Worm (Caenorhabditis elegans) whole organism, late embryonic: Measurements from ENCODE around the gene fbxa-169.

ENCODE experiments used
- K02D7.2 ChIP-seq: sonication (generic microtip); optimal IDR thresholded peaks from 2 replicates; lab custom pipeline; 2017; ENCODE audit warnings: mild to moderate bottlenecking, missing genetic modification characterization, missing compliant biosample characterization
- T23F11.4 ChIP-seq: fragments of 200-800 bp; sonication (Bioruptor generic); optimal IDR thresholded peaks from 2 replicates; lab custom pipeline; 2018; ENCODE audit warnings: mild to moderate bottlenecking, missing genetic modification characterization, missing compliant biosample characterization
- ahr-1 ChIP-seq: sonication (generic microtip); optimal IDR thresholded peaks from 2 replicates; lab custom pipeline; 2016; ENCODE audit warnings: missing genetic modification characterization, missing compliant biosample characterization
- ama-1 ChIP-seq: fragments of 150-350 bp; optimal IDR thresholded peaks from 2 replicates; lab custom pipeline; 2014
- ceh-2 ChIP-seq: sonication (generic microtip); optimal IDR thresholded peaks from 2 replicates; lab custom pipeline; 2016; ENCODE audit warnings: missing genotype, missing genetic modification characterization, missing compliant biosample characterization
- ceh-24 ChIP-seq: sonication (generic microtip); optimal IDR thresholded peaks from 2 replicates; lab custom pipeline; 2016; ENCODE audit warnings: mild to moderate bottlenecking, missing genetic modification characterization, missing compliant biosample characterization
- ceh-6 ChIP-seq: fragments of 200-800 bp; sonication (Bioruptor generic); optimal IDR thresholded peaks from 2 replicates; lab custom pipeline; 2018; ENCODE audit warnings: mild to moderate bottlenecking, missing genetic modification characterization, missing compliant biosample characterization
- che-1 ChIP-seq: sonication (generic microtip); optimal IDR thresholded peaks from 2 replicates; lab custom pipeline; 2016; ENCODE audit warnings: mild to moderate bottlenecking, missing genetic modification characterization, missing compliant biosample characterization
- dmd-4 ChIP-seq: sonication (generic microtip); optimal IDR thresholded peaks from 2 replicates; lab custom pipeline; 2016; ENCODE audit warnings: borderline replicate concordance, missing genetic modification characterization, missing compliant biosample characterization
- dve-1 ChIP-seq: sonication (generic microtip); optimal IDR thresholded peaks from 2 replicates; lab custom pipeline; 2017; ENCODE audit warnings: antibody characterized with exemption, mild to moderate bottlenecking, missing genetic modification characterization, missing compliant biosample characterization
- elt-2 ChIP-seq: sonication (generic microtip); optimal IDR thresholded peaks from 2 replicates; lab custom pipeline; 2016; ENCODE audit warnings: missing genetic modification reagents, missing genetic modification characterization, missing compliant biosample characterization
- ets-4 ChIP-seq: sonication (generic microtip); optimal IDR thresholded peaks from 2 replicates; lab custom pipeline; 2016; ENCODE audit warnings: missing genetic modification characterization, missing compliant biosample characterization
- eyg-1 ChIP-seq: sonication (generic microtip); optimal IDR thresholded peaks from 2 replicates; lab custom pipeline; 2016; ENCODE audit warnings: missing genotype, missing genetic modification characterization, missing compliant biosample characterization
- fax-1 ChIP-seq: sonication (generic microtip); optimal IDR thresholded peaks from 2 replicates; lab custom pipeline; 2016; ENCODE audit warnings: missing genotype, missing genetic modification characterization, missing compliant biosample characterization
- gmeb-2 ChIP-seq: sonication (generic microtip); optimal IDR thresholded peaks from 2 replicates; lab custom pipeline; 2016; ENCODE audit warnings: missing genetic modification characterization, inconsistent platforms, missing compliant biosample characterization
- hlh-30 ChIP-seq: sonication (generic microtip); optimal IDR thresholded peaks from 2 replicates; lab custom pipeline; 2017; ENCODE audit warnings: antibody characterized with exemption, missing genetic modification characterization, missing compliant biosample characterization; ENCODE audit not compliant: insufficient read depth
- mec-3 ChIP-seq: sonication (generic microtip); optimal IDR thresholded peaks from 2 replicates; lab custom pipeline; 2016; ENCODE audit warnings: borderline replicate concordance, missing genetic modification characterization, missing compliant biosample characterization
- nfya-1 ChIP-seq: sonication (generic microtip); optimal IDR thresholded peaks from 2 replicates; lab custom pipeline; 2017; ENCODE audit warnings: missing genetic modification characterization, mild to moderate bottlenecking, missing compliant biosample characterization, antibody characterized with exemption, moderate library complexity
- nhr-11 ChIP-seq: fragments of 150-350 bp; optimal IDR thresholded peaks from 2 replicates; lab custom pipeline; 2014; ENCODE audit warnings: missing biosample characterization, missing genetic modification characterization
- nhr-232 ChIP-seq: sonication (generic microtip); optimal IDR thresholded peaks from 2 replicates; lab custom pipeline; 2016; ENCODE audit warnings: missing genetic modification characterization, missing compliant biosample characterization
- odd-2 ChIP-seq: sonication (generic microtip); optimal IDR thresholded peaks from 2 replicates; lab custom pipeline; 2017; ENCODE audit warnings: antibody characterized with exemption, mild to moderate bottlenecking, missing genetic modification characterization, missing compliant biosample characterization
- pax-1 ChIP-seq: fragments of 150-350 bp; optimal IDR thresholded peaks from 2 replicates; lab custom pipeline; 2014; ENCODE audit warnings: missing biosample characterization, missing genetic modification characterization
- pros-1 ChIP-seq: fragments of 150-350 bp; optimal IDR thresholded peaks from 2 replicates; lab custom pipeline; 2014; ENCODE audit warnings: missing biosample characterization, missing genetic modification reagents, missing genetic modification characterization
- ttx-3 ChIP-seq: sonication (generic microtip); optimal IDR thresholded peaks from 2 replicates; lab custom pipeline; 2016; ENCODE audit warnings: missing genetic modification reagents, missing genetic modification characterization, missing compliant biosample characterization

The fbxa-169 gene

ce11 chrII:13694712-13695111, 46.4 kb downstream of the fbxa-169 start, which contains the start of gene rpoa-1:
Gene rpoa-1, minus strand, starts transcription at chrII:13694795.
- TF ChIP-seq nfya-1 (tag; lab: Kevin White, UChicago) (peak; percentile 11), ama-1 (lab: Kevin White, UChicago) (no peak), nhr-11 (tag; lab: Kevin White, UChicago) (no peak), nhr-232 (tag; lab: Kevin White, UChicago) (no peak)
- TF ChIP-seq, all 69 proteins: peak for 1

ce11 chrII:13695343-13696332, 47.3 kb downstream of the fbxa-169 start, which contains the start of gene kqt-3:
Gene kqt-3, plus strand, starts transcription at chrII:13696282.
- TF ChIP-seq ets-4 (tag; lab: Kevin White, UChicago) = no peak
- TF ChIP-seq che-1 (tag; lab: Kevin White, UChicago) = no peak
- TF ChIP-seq ceh-2 (tag; lab: Kevin White, UChicago) = no peak
- TF ChIP-seq dve-1 (tag; lab: Kevin White, UChicago) = no peak
- TF ChIP-seq gmeb-2 (tag; lab: Kevin White, UChicago) = no peak
- no peak for TF ChIP-seq odd-2
- no peak for TF ChIP-seq eyg-1
- no peak for TF ChIP-seq pros-1 (tag; lab: Kevin White, UChicago)
- TF ChIP-seq mec-3 = no peak
- TF ChIP-seq ttx-3 (tag; lab: Kevin White, UChicago) = no peak
- no peak for TF ChIP-seq elt-2 (tag; lab: Kevin White, UChicago)
- TF ChIP-seq ahr-1 (tag; lab: Kevin White, UChicago) = no peak
- TF ChIP-seq dmd-4 (tag; lab: Kevin White, UChicago) = no peak
- no peak for TF ChIP-seq ceh-6 (GFP tag; lab: Kevin White, UChicago)
- TF ChIP-seq T23F11.4 = no peak
- TF ChIP-seq fax-1 = no peak
- no peak for TF ChIP-seq pax-1 (tag; lab: Kevin White, UChicago)
- no peak for TF ChIP-seq ama-1 (lab: Kevin White, UChicago)
- TF ChIP-seq hlh-30 (tag; lab: Kevin White, UChicago) = no peak
- no peak for TF ChIP-seq ceh-24 (tag; lab: Kevin White, UChicago)
- TF ChIP-seq, all 69 proteins: peak for 0

ce11 chrII:13697691-13698090, 49.4 kb downstream of the fbxa-169 start:
- TF ChIP-seq K02D7.2 (tag; lab: Kevin White, UChicago) = no peak
